Fruit fly (Drosophila melanogaster) whole organism, embryonic: ENCODE results near the gene mei-P22.
A peak's percentile ranks its signal among the peaks of the same experiment; 100 is the strongest.

Source experiments
- Asciz ChIP-seq: fragments of 200-800 bp; sonication (Bioruptor generic); optimal IDR thresholded peaks from 2 replicates; lab custom pipeline; 2017; ENCODE audit warnings: missing biosample characterization, mild to moderate bottlenecking, missing genetic modification characterization, missing genetic modification reagents
- BEAF-32 ChIP-seq: fragments of 200-800 bp; sonication (Bioruptor generic); optimal IDR thresholded peaks from 3 replicates; lab custom pipeline; 2017; ENCODE audit warnings: missing biosample characterization, missing genetic modification characterization, mild to moderate bottlenecking, moderate library complexity, missing genetic modification reagents
- CG10321 ChIP-seq: fragments of 200-800 bp; sonication (Bioruptor generic); IDR thresholded peaks from 2 replicates; pipeline ENCODE4 v1.3.6; 2022; ENCODE audit warnings: missing biosample characterization, missing genetic modification characterization
- CG11247 ChIP-seq: fragments of 200-800 bp; sonication (Bioruptor generic); IDR thresholded peaks from 2 replicates; pipeline ENCODE4 v1.3.6; 2022; ENCODE audit warnings: missing biosample characterization, missing genetic modification characterization
- CG12219 ChIP-seq: fragments of 200-800 bp; sonication (Bioruptor generic); optimal IDR thresholded peaks from 3 replicates; lab custom pipeline; 2018; ENCODE audit warnings: missing biosample characterization, mild to moderate bottlenecking, missing genetic modification characterization
- CG12659 ChIP-seq: fragments of 200-800 bp; sonication (Bioruptor generic); optimal IDR thresholded peaks from 3 replicates; lab custom pipeline; 2017; ENCODE audit warnings: mild to moderate bottlenecking, missing biosample characterization, missing genetic modification reagents, missing genetic modification characterization
- CG15479 ChIP-seq: fragments of 200-800 bp; sonication (Bioruptor generic); optimal IDR thresholded peaks from 3 replicates; lab custom pipeline; 2019; ENCODE audit warnings: missing biosample characterization, mild to moderate bottlenecking, missing genetic modification characterization, moderate library complexity
- CG15514 ChIP-seq: fragments of 200-800 bp; sonication (Bioruptor generic); optimal IDR thresholded peaks from 3 replicates; lab custom pipeline; 2017; ENCODE audit warnings: missing biosample characterization, missing genetic modification characterization, mild to moderate bottlenecking, moderate library complexity, missing genetic modification reagents
- CG16815 ChIP-seq: fragments of 200-800 bp; sonication (Bioruptor generic); optimal IDR thresholded peaks from 3 replicates; lab custom pipeline; 2017; ENCODE audit warnings: missing biosample characterization, mild to moderate bottlenecking, missing genetic modification characterization
- CG16863 ChIP-seq: fragments of 200-800 bp; sonication (Bioruptor generic); optimal IDR thresholded peaks from 3 replicates; lab custom pipeline; 2016; ENCODE audit warnings: missing biosample characterization, missing genetic modification characterization
- CG18476 ChIP-seq: fragments of 200-800 bp; sonication (Bioruptor generic); optimal IDR thresholded peaks from 2 replicates; lab custom pipeline; 2016; ENCODE audit warnings: missing biosample characterization, mild to moderate bottlenecking, missing genetic modification characterization
- CG18619 ChIP-seq: fragments of 200-800 bp; sonication (Bioruptor generic); optimal IDR thresholded peaks from 3 replicates; lab custom pipeline; 2017; ENCODE audit warnings: missing biosample characterization, mild to moderate bottlenecking, missing genetic modification characterization
- CG2202 ChIP-seq: fragments of 200-800 bp; sonication (Bioruptor generic); optimal IDR thresholded peaks from 2 replicates; lab custom pipeline; 2018; ENCODE audit warnings: missing biosample characterization, mild to moderate bottlenecking, missing genetic modification characterization
- CG3407 ChIP-seq: fragments of 200-800 bp; sonication (Bioruptor generic); optimal IDR thresholded peaks from 2 replicates; lab custom pipeline; 2018; ENCODE audit warnings: missing biosample characterization, mild to moderate bottlenecking, missing genetic modification characterization
- CG34376 ChIP-seq: fragments of 200-800 bp; sonication (Bioruptor generic); optimal IDR thresholded peaks from 2 replicates; lab custom pipeline; 2018; ENCODE audit warnings: missing biosample characterization, mild to moderate bottlenecking, missing genetic modification characterization
- CG34422 ChIP-seq: fragments of 200-800 bp; sonication (Bioruptor generic); IDR thresholded peaks from 3 replicates; pipeline ENCODE4 v1.3.6; 2022; ENCODE audit warnings: missing biosample characterization, missing genetic modification characterization
- CG3726 ChIP-seq: fragments of 200-800 bp; sonication (Bioruptor generic); IDR thresholded peaks from 3 replicates; pipeline ENCODE4, ENCODE4 v1.3.6; 2022; ENCODE audit warnings: missing biosample characterization, missing genetic modification characterization
- CG43689 ChIP-seq: fragments of 200-800 bp; sonication (Bioruptor generic); IDR thresholded peaks from 2 replicates; pipeline ENCODE4 v1.3.6; 2022; ENCODE audit warnings: missing biosample characterization, missing genetic modification characterization
- CG7372 ChIP-seq: fragments of 200-800 bp; sonication (Bioruptor generic); IDR thresholded peaks from 2 replicates; pipeline ENCODE4 v1.3.6; 2022; ENCODE audit warnings: missing biosample characterization, missing genetic modification characterization
- CG9215 ChIP-seq: fragments of 200-800 bp; sonication (Bioruptor generic); IDR thresholded peaks from 2 replicates; pipeline ENCODE4 v1.3.6; 2022; ENCODE audit warnings: missing biosample characterization, missing genetic modification characterization
- D ChIP-seq, 2 experiments: fragments of 200-800 bp in 1 of 2; fragments of >200 bp in 1 of 2; sonication (Bioruptor generic) in 1 of 2; optimal IDR thresholded peaks; 2 replicates in 1 of 2; 3 replicates in 1 of 2; lab custom pipeline; 2017; ENCODE audit warnings: mild to moderate bottlenecking in 1 of 2, missing biosample characterization in 1 of 2, missing genetic modification characterization in 1 of 2, missing genetic modification reagents in 1 of 2
- D19B ChIP-seq: fragments of 200-800 bp; sonication (Bioruptor generic); optimal IDR thresholded peaks from 2 replicates; lab custom pipeline; 2017; ENCODE audit warnings: missing biosample characterization, mild to moderate bottlenecking, missing genetic modification characterization
- Dek ChIP-seq: fragments of 200-800 bp; sonication (Bioruptor generic); optimal IDR thresholded peaks from 3 replicates; lab custom pipeline; 2019; ENCODE audit warnings: missing biosample characterization, mild to moderate bottlenecking, missing genetic modification characterization, moderate library complexity
- Doc3 ChIP-seq: fragments of 200-800 bp; sonication (Bioruptor generic); IDR thresholded peaks from 3 replicates; pipeline ENCODE4 v1.3.6; 2022; ENCODE audit warnings: missing biosample characterization, missing genetic modification characterization; ENCODE audit not compliant: partially characterized antibody
- HmgZ ChIP-seq: fragments of 200-800 bp; sonication (Bioruptor generic); optimal IDR thresholded peaks from 2 replicates; lab custom pipeline; 2018; ENCODE audit warnings: missing biosample characterization, mild to moderate bottlenecking, missing genetic modification characterization
- Hmx ChIP-seq: fragments of 200-800 bp; sonication (Bioruptor generic); optimal IDR thresholded peaks from 2 replicates; lab custom pipeline; 2016; ENCODE audit warnings: missing biosample characterization, missing genetic modification characterization
- NK7.1 ChIP-seq: fragments of 200-800 bp; sonication (Bioruptor generic); optimal IDR thresholded peaks from 3 replicates; lab custom pipeline; 2016; ENCODE audit warnings: missing biosample characterization, missing genetic modification characterization
- Nf-YA ChIP-seq: fragments of 200-800 bp; sonication (Bioruptor generic); IDR thresholded peaks from 2 replicates; pipeline ENCODE4 v1.3.6; 2022; ENCODE audit warnings: missing biosample characterization, missing genetic modification characterization
- Opbp ChIP-seq: fragments of 200-800 bp; sonication (Bioruptor generic); IDR thresholded peaks from 3 replicates; pipeline ENCODE4 v1.3.6; 2022; ENCODE audit warnings: missing biosample characterization, missing genetic modification characterization; ENCODE audit not compliant: partially characterized antibody
- Optix ChIP-seq: fragments of 200-800 bp; sonication (Bioruptor generic); IDR thresholded peaks from 3 replicates; pipeline ENCODE4 v1.3.6; 2022; ENCODE audit warnings: missing biosample characterization, missing genetic modification characterization
- Side ChIP-seq: fragments of 200-800 bp; sonication (Bioruptor generic); optimal IDR thresholded peaks from 2 replicates; lab custom pipeline; 2016; ENCODE audit warnings: missing biosample characterization, missing genetic modification characterization
- Tbp ChIP-seq: fragments of >200 bp; optimal IDR thresholded peaks from 2 replicates; lab custom pipeline; 2018; ENCODE audit warnings: missing biosample characterization, missing genetic modification characterization
- bbx ChIP-seq: fragments of 200-800 bp; sonication (Bioruptor generic); IDR thresholded peaks from 2 replicates; pipeline ENCODE4 v1.3.6; 2022; ENCODE audit warnings: missing biosample characterization, missing genetic modification characterization; ENCODE audit not compliant: partially characterized antibody
- ewg ChIP-seq: fragments of 200-800 bp; sonication (Bioruptor generic); optimal IDR thresholded peaks from 3 replicates; lab custom pipeline; 2017; ENCODE audit warnings: mild to moderate bottlenecking, missing biosample characterization, missing genetic modification reagents, missing genetic modification characterization
- grau ChIP-seq: fragments of 200-800 bp; optimal IDR thresholded peaks from 3 replicates; lab custom pipeline; 2019; ENCODE audit warnings: missing biosample characterization, mild to moderate bottlenecking, missing genetic modification characterization, moderate library complexity
- ind ChIP-seq: fragments of 200-800 bp; sonication (Bioruptor generic); optimal IDR thresholded peaks from 3 replicates; lab custom pipeline; 2016; ENCODE audit warnings: missing biosample characterization, missing genetic modification characterization
- kay ChIP-seq: fragments of 200-800 bp; sonication (Bioruptor generic); optimal IDR thresholded peaks from 2 replicates; lab custom pipeline; 2016; ENCODE audit warnings: missing biosample characterization, missing genetic modification characterization
- lab ChIP-seq: fragments of 200-800 bp; sonication (Bioruptor generic); optimal IDR thresholded peaks from 3 replicates; lab custom pipeline; 2017; ENCODE audit warnings: missing biosample characterization, missing genetic modification characterization, mild to moderate bottlenecking, moderate library complexity, missing genetic modification reagents
- lola ChIP-seq, 3 experiments: fragments of >200 bp in 2 of 3; fragments of 200-800 bp in 1 of 3; sonication (Bioruptor generic) in 1 of 3; optimal IDR thresholded peaks; 2 replicates each; lab custom pipeline; 2017 to 2019; ENCODE audit warnings: missing biosample characterization in 3 of 3, missing genetic modification characterization in 3 of 3, mild to moderate bottlenecking in 1 of 3, moderate library complexity in 1 of 3
- onecut ChIP-seq: fragments of 200-800 bp; sonication (Bioruptor generic); IDR thresholded peaks from 2 replicates; pipeline ENCODE4 v1.3.6; 2022; ENCODE audit warnings: missing biosample characterization, missing genetic modification characterization
- pan ChIP-seq, 4 experiments: fragments of >200 bp in 3 of 4; fragments of 200-800 bp in 1 of 4; sonication (Bioruptor generic) in 1 of 4; optimal IDR thresholded peaks in 3 of 4; IDR thresholded peaks in 1 of 4; 2 replicates each; pipeline versions ENCODE4 v1.3.6 to Lab custom; 2017 to 2022; ENCODE audit warnings: missing biosample characterization in 2 of 4, missing genetic modification characterization in 2 of 4, mixed read lengths in 1 of 4
- pnt ChIP-seq: fragments of 200-800 bp; sonication (Bioruptor generic); optimal IDR thresholded peaks from 3 replicates; lab custom pipeline; 2016; ENCODE audit warnings: missing biosample characterization, missing genetic modification characterization
- pros ChIP-seq: fragments of 200-800 bp; sonication (Bioruptor generic); optimal IDR thresholded peaks from 3 replicates; lab custom pipeline; 2019; ENCODE audit warnings: missing biosample characterization, mild to moderate bottlenecking, missing genetic modification characterization, moderate library complexity
- salm ChIP-seq: fragments of 200-800 bp; sonication (Bioruptor generic); optimal IDR thresholded peaks from 2 replicates; lab custom pipeline; 2018; ENCODE audit warnings: missing biosample characterization, mild to moderate bottlenecking, missing genetic modification characterization
- sens ChIP-seq: fragments of 200-800 bp; sonication (Bioruptor generic); peaks from one replicate; lab custom pipeline; 2016; ENCODE audit warnings: missing biosample characterization, missing genetic modification characterization
- sqz ChIP-seq: fragments of 200-800 bp; sonication (Bioruptor generic); optimal IDR thresholded peaks from 3 replicates; lab custom pipeline; 2018; ENCODE audit warnings: missing biosample characterization, mild to moderate bottlenecking, missing genetic modification characterization
- stc ChIP-seq: fragments of 200-800 bp; sonication (Bioruptor generic); IDR thresholded peaks from 2 replicates; pipeline ENCODE4 v1.3.6; 2022; ENCODE audit warnings: missing biosample characterization, missing genetic modification characterization
- tgo ChIP-seq: fragments of 200-800 bp; sonication (Bioruptor generic); IDR thresholded peaks from 3 replicates; pipeline ENCODE4 v1.3.6; 2022; ENCODE audit warnings: missing biosample characterization, missing genetic modification characterization
- toy ChIP-seq: fragments of 200-800 bp; sonication (Bioruptor generic); IDR thresholded peaks from 2 replicates; pipeline ENCODE4 v1.3.6; 2022; ENCODE audit warnings: missing biosample characterization, missing genetic modification characterization
- yki ChIP-seq: fragments of >200 bp; optimal IDR thresholded peaks from 3 replicates; lab custom pipeline; 2018

The mei-P22 gene

dm6 chr3L:7249167-7249566 is 5.0 kb downstream of the mei-P22 start, which contains the start of gene Cdc27 (continued):
- TF ChIP-seq CG3407 (GFP tag; lab: Kevin White, UChicago), result no peak
- no peak for TF ChIP-seq pan (optimal IDR thresholded peaks at IDR 0.05; lab: Kevin White, UChicago)
- peak in 1 of 2 experiments; percentile 11 for TF ChIP-seq pan (GFP tag; optimal IDR thresholded peaks at IDR 0.05 in 1 of 2, IDR thresholded peaks at IDR 0.05 in 1 of 2)
- TF ChIP-seq CG3726 (GFP tag; lab: Robert Waterston, UW), result no peak
- TF ChIP-seq CG7372 (GFP tag; lab: Robert Waterston, UW), result 0 out of 2 replicates have a peak, but pooled peaks have one; percentile 21
- no peak for TF ChIP-seq sqz (GFP tag; lab: Kevin White, UChicago)
- no peak for TF ChIP-seq CG11247 (GFP tag; lab: Robert Waterston, UW)
- TF ChIP-seq onecut, result peak; percentile 47
- peak; percentile 75 for TF ChIP-seq Opbp (GFP tag; lab: Robert Waterston, UW)
- TF ChIP-seq CG43689, result no peak
- peak; percentile 26 for TF ChIP-seq Side (GFP tag; lab: Kevin White, UChicago)
- TF ChIP-seq NK7.1 (GFP tag; lab: Kevin White, UChicago), result no peak
- TF ChIP-seq CG2202 (tag; lab: Kevin White, UChicago), result no peak
- peak; percentile 9 for TF ChIP-seq kay (GFP tag; lab: Kevin White, UChicago)
- no peak for TF ChIP-seq Hmx (GFP tag; lab: Kevin White, UChicago)
- no peak for TF ChIP-seq CG9215
- no peak for TF ChIP-seq CG16863 (GFP tag; lab: Kevin White, UChicago)
- TF ChIP-seq salm, result no peak
- TF ChIP-seq Asciz, result no peak
- no peak for TF ChIP-seq stc (GFP tag; lab: Robert Waterston, UW)
- peak; percentile 47 for TF ChIP-seq HmgZ (tag; lab: Kevin White, UChicago)
- peak; percentile 60 for TF ChIP-seq CG15514 (GFP tag; lab: Kevin White, UChicago)
- peak; percentile 21 for TF ChIP-seq CG18476 (GFP tag; lab: Kevin White, UChicago)
- no peak for TF ChIP-seq D19B (GFP tag; lab: Kevin White, UChicago)
- no peak for TF ChIP-seq Nf-YA
- TF ChIP-seq ind (GFP tag; lab: Kevin White, UChicago), result peak; percentile 14
- no peak for TF ChIP-seq CG16815 (GFP tag; lab: Kevin White, UChicago)
- peak; percentile 13 for TF ChIP-seq CG18619 (GFP tag; lab: Kevin White, UChicago)
- no peak for TF ChIP-seq tgo (GFP tag; lab: Robert Waterston, UW)
- no peak for TF ChIP-seq pros (GFP tag; lab: Kevin White, UChicago)
- TF ChIP-seq CG10321 (GFP tag; lab: Robert Waterston, UW), result no peak

- peak; percentile 86 for TF ChIP-seq lab (GFP tag; lab: Kevin White, UChicago)
- TF ChIP-seq CG34376, result no peak
- peak; percentile 85 for TF ChIP-seq pnt (GFP tag; lab: Kevin White, UChicago)
- peak; percentile 48 for TF ChIP-seq BEAF-32 (GFP tag; lab: Kevin White, UChicago)
- no peak for TF ChIP-seq toy (GFP tag; lab: Robert Waterston, UW)
- TF ChIP-seq CG34422 (GFP tag; lab: Robert Waterston, UW), result peak; percentile 92
- peak; percentile 52 for TF ChIP-seq ewg
- peak; percentile 78 for TF ChIP-seq grau (tag; lab: Kevin White, UChicago)
- TF ChIP-seq lola (GFP tag; optimal IDR thresholded peaks at IDR 0.05; lab: Kevin White, UChicago), result peak in 1 of 3 experiments; percentile 60
- TF ChIP-seq CG12659 (GFP tag; lab: Kevin White, UChicago), result peak; percentile 91
- TF ChIP-seq Doc3 (GFP tag; lab: Robert Waterston, UW), result no peak
- peak; percentile 79 for TF ChIP-seq CG12219 (GFP tag; lab: Kevin White, UChicago)
- TF ChIP-seq Tbp (GFP tag; lab: Kevin White, UChicago), result no peak
- peak; percentile 81 for TF ChIP-seq Dek (tag; lab: Kevin White, UChicago)
- TF ChIP-seq yki, result no peak
- no peak for TF ChIP-seq pros (GFP tag; lab: Kevin White, UChicago)
- no peak for TF ChIP-seq CG15479 (GFP tag; lab: Kevin White, UChicago)
- peak; percentile 50 for TF ChIP-seq CG16815 (GFP tag; lab: Kevin White, UChicago)
- no peak for TF ChIP-seq bbx
- TF ChIP-seq Optix (GFP tag; lab: Robert Waterston, UW), result peak; percentile 44; the same call in 2 of the 3 replicates
- peak; percentile 97 for TF ChIP-seq sens (GFP tag; lab: Kevin White, UChicago)
- TF ChIP-seq D (optimal IDR thresholded peaks at IDR 0.05; lab: Kevin White, UChicago), result no peak
- peak; percentile 1 for TF ChIP-seq D (GFP tag; optimal IDR thresholded peaks at IDR 0.05; lab: Kevin White, UChicago)
Measured at dm6 chr3L:7250469-7250868, 6.3 kb downstream of the mei-P22 start, which contains the start of gene MED4. MED4 (minus strand) TSS chr3L:7250527.
